Fruit fly (Drosophila melanogaster) whole organism, embryonic: ENCODE data around the gene cv-c.
A peak's percentile ranks its signal among the peaks of the same experiment; 100 is the strongest.

Experiments used
- Antp ChIP-seq: fragments of 200-800 bp; sonication (Bioruptor generic); optimal IDR thresholded peaks from 3 replicates; lab custom pipeline; 2016; ENCODE audit warnings: missing biosample characterization, missing genetic modification characterization
- Awh ChIP-seq: fragments of 200-800 bp; sonication (Bioruptor generic); IDR thresholded peaks from 2 replicates; pipeline ENCODE4, ENCODE4 v1.3.6; 2022; ENCODE audit warnings: missing biosample characterization, missing genetic modification characterization
- Blimp-1 ChIP-seq: fragments of 200-800 bp; sonication (Bioruptor generic); optimal IDR thresholded peaks from 3 replicates; lab custom pipeline; 2018; ENCODE audit warnings: missing biosample characterization, missing genetic modification characterization, mild to moderate bottlenecking, moderate library complexity, missing genetic modification reagents
- CG10147 ChIP-seq: fragments of 200-800 bp; sonication (Bioruptor generic); optimal IDR thresholded peaks from 2 replicates; lab custom pipeline; 2019; ENCODE audit warnings: missing biosample characterization, mild to moderate bottlenecking, missing genetic modification characterization, moderate library complexity
- CG10267 ChIP-seq: fragments of 200-800 bp; sonication (Bioruptor generic); optimal IDR thresholded peaks from 2 replicates; lab custom pipeline; 2018; ENCODE audit warnings: missing biosample characterization, mild to moderate bottlenecking, missing genetic modification characterization, moderate library complexity
- CG10462 ChIP-seq: fragments of 200-800 bp; sonication (Bioruptor generic); optimal IDR thresholded peaks from 2 replicates; lab custom pipeline; 2016; ENCODE audit warnings: missing biosample characterization, missing genetic modification characterization
- CG11456 ChIP-seq: fragments of 200-800 bp; sonication (Bioruptor generic); IDR thresholded peaks from 3 replicates; pipeline ENCODE4 v1.3.6; 2022; ENCODE audit warnings: missing biosample characterization, missing genetic modification characterization
- CG12104 ChIP-seq: fragments of 200-800 bp; sonication (Bioruptor generic); optimal IDR thresholded peaks from 3 replicates; lab custom pipeline; 2016; ENCODE audit warnings: missing biosample characterization, missing genetic modification characterization
- CG12219 ChIP-seq: fragments of 200-800 bp; sonication (Bioruptor generic); optimal IDR thresholded peaks from 3 replicates; lab custom pipeline; 2018; ENCODE audit warnings: missing biosample characterization, mild to moderate bottlenecking, missing genetic modification characterization
- CG12769 ChIP-seq: fragments of 200-800 bp; sonication (Bioruptor generic); optimal IDR thresholded peaks from 2 replicates; lab custom pipeline; 2019; ENCODE audit warnings: missing biosample characterization, mild to moderate bottlenecking, missing genetic modification characterization, moderate library complexity
- CG14014 ChIP-seq: fragments of 200-800 bp; sonication (Bioruptor generic); IDR thresholded peaks from 2 replicates; pipeline ENCODE4 v1.3.6; 2022; ENCODE audit warnings: missing biosample characterization, missing genetic modification characterization
- CG14710 ChIP-seq: fragments of 200-800 bp; sonication (Bioruptor generic); optimal IDR thresholded peaks from 3 replicates; lab custom pipeline; 2019; ENCODE audit warnings: missing biosample characterization, mild to moderate bottlenecking, missing genetic modification characterization, moderate library complexity
- CG14965 ChIP-seq: fragments of 200-800 bp; sonication (Bioruptor generic); optimal IDR thresholded peaks from 2 replicates; lab custom pipeline; 2016; ENCODE audit warnings: missing biosample characterization, missing genetic modification characterization, borderline replicate concordance
- CG15479 ChIP-seq: fragments of 200-800 bp; sonication (Bioruptor generic); optimal IDR thresholded peaks from 3 replicates; lab custom pipeline; 2019; ENCODE audit warnings: missing biosample characterization, mild to moderate bottlenecking, missing genetic modification characterization, moderate library complexity
- CG1792 ChIP-seq: fragments of 200-800 bp; sonication (Bioruptor generic); optimal IDR thresholded peaks from 2 replicates; lab custom pipeline; 2016; ENCODE audit warnings: missing biosample characterization, missing genetic modification characterization
- CG18599 ChIP-seq: fragments of 200-800 bp; sonication (Bioruptor generic); optimal IDR thresholded peaks from 3 replicates; lab custom pipeline; 2017; ENCODE audit warnings: missing biosample characterization, missing genetic modification characterization, mild to moderate bottlenecking, moderate library complexity, missing genetic modification reagents
- CG2129 ChIP-seq: fragments of 200-800 bp; sonication (Bioruptor generic); IDR thresholded peaks from 2 replicates; pipeline ENCODE4 v1.3.6; 2022; ENCODE audit warnings: missing biosample characterization, missing genetic modification characterization; ENCODE audit not compliant: partially characterized antibody
- CG2202 ChIP-seq: fragments of 200-800 bp; sonication (Bioruptor generic); optimal IDR thresholded peaks from 2 replicates; lab custom pipeline; 2018; ENCODE audit warnings: missing biosample characterization, mild to moderate bottlenecking, missing genetic modification characterization
- CG2889 ChIP-seq: fragments of 200-800 bp; sonication (Bioruptor generic); IDR thresholded peaks from 3 replicates; pipeline ENCODE4 v1.3.6; 2022; ENCODE audit warnings: missing biosample characterization, missing genetic modification characterization
- CG4404 ChIP-seq: fragments of 200-800 bp; sonication (Bioruptor generic); IDR thresholded peaks from 2 replicates; pipeline ENCODE4 v1.3.6; 2022; ENCODE audit warnings: missing biosample characterization, missing genetic modification characterization
- CG4424 ChIP-seq: fragments of 200-800 bp; sonication (Bioruptor generic); optimal IDR thresholded peaks from 3 replicates; lab custom pipeline; 2016; ENCODE audit warnings: missing biosample characterization, missing genetic modification characterization
- CG7987 ChIP-seq: fragments of 200-800 bp; sonication (Bioruptor generic); optimal IDR thresholded peaks from 2 replicates; lab custom pipeline; 2018; ENCODE audit warnings: missing biosample characterization, mild to moderate bottlenecking, missing genetic modification characterization, moderate library complexity
- CG8924 ChIP-seq: fragments of 200-800 bp; optimal IDR thresholded peaks from 3 replicates; lab custom pipeline; 2019; ENCODE audit warnings: missing biosample characterization, mild to moderate bottlenecking, missing genetic modification characterization, moderate library complexity
- Drgx ChIP-seq: fragments of 200-800 bp; sonication (Bioruptor generic); IDR thresholded peaks from 2 replicates; pipeline ENCODE4 v1.3.6; 2022; ENCODE audit warnings: missing biosample characterization, missing genetic modification characterization
- GATAe ChIP-seq: fragments of 200-800 bp; sonication (Bioruptor generic); conservative IDR thresholded peaks from 2 replicates; pipeline ENCODE4 v1.3.6; 2022; ENCODE audit warnings: missing biosample characterization, missing genetic modification characterization
- H2.0 ChIP-seq: fragments of 200-800 bp; sonication (Bioruptor generic); IDR thresholded peaks from 2 replicates; pipeline ENCODE4 v1.3.6; 2022; ENCODE audit warnings: missing biosample characterization, missing genetic modification characterization
- HmgD ChIP-seq: fragments of 200-800 bp; sonication (Bioruptor generic); optimal IDR thresholded peaks from 3 replicates; lab custom pipeline; 2016; ENCODE audit warnings: missing biosample characterization, missing genetic modification characterization
- MBD-R2 ChIP-seq: fragments of 200-800 bp; sonication (Bioruptor generic); IDR thresholded peaks from 2 replicates; pipeline ENCODE4 v1.3.6; 2022; ENCODE audit warnings: missing biosample characterization, missing genetic modification characterization
- Nf-YA ChIP-seq: fragments of 200-800 bp; sonication (Bioruptor generic); IDR thresholded peaks from 2 replicates; pipeline ENCODE4 v1.3.6; 2022; ENCODE audit warnings: missing biosample characterization, missing genetic modification characterization
- Oli ChIP-seq: fragments of 200-800 bp; sonication (Bioruptor generic); optimal IDR thresholded peaks from 2 replicates; lab custom pipeline; 2018; ENCODE audit warnings: missing biosample characterization, mild to moderate bottlenecking, missing genetic modification characterization, moderate library complexity
- Pdp1 ChIP-seq, 2 experiments: fragments of 200-800 bp; sonication (Bioruptor generic); optimal IDR thresholded peaks; 3 replicates each; lab custom pipeline; 2016; ENCODE audit warnings: missing biosample characterization in 2 of 2, missing genetic modification characterization in 2 of 2, mild to moderate bottlenecking in 1 of 2, moderate library complexity in 1 of 2
- cato ChIP-seq: fragments of 200-800 bp; sonication (Bioruptor generic); optimal IDR thresholded peaks from 2 replicates; lab custom pipeline; 2016; ENCODE audit warnings: missing biosample characterization, missing genetic modification characterization, borderline replicate concordance
- croc ChIP-seq: fragments of 200-800 bp; sonication (Bioruptor generic); conservative IDR thresholded peaks from 3 replicates; pipeline ENCODE4 v1.3.6; 2022; ENCODE audit warnings: missing biosample characterization, missing genetic modification characterization
- emc ChIP-seq: fragments of 200-800 bp; sonication (Bioruptor generic); optimal IDR thresholded peaks from 2 replicates; lab custom pipeline; 2016; ENCODE audit warnings: missing biosample characterization, missing genetic modification characterization
- eve ChIP-seq, 2 experiments: fragments of >200 bp; optimal IDR thresholded peaks; 2 replicates each; lab custom pipeline; 2017; ENCODE audit warnings: missing biosample characterization in 2 of 2, missing genetic modification characterization in 2 of 2
- exex ChIP-seq: fragments of 200-800 bp; sonication (Bioruptor generic); optimal IDR thresholded peaks from 4 replicates; lab custom pipeline; 2018; ENCODE audit warnings: missing biosample characterization, mild to moderate bottlenecking, missing genetic modification characterization, moderate library complexity
- gcm2 ChIP-seq: fragments of 200-800 bp; sonication (Bioruptor generic); optimal IDR thresholded peaks from 2 replicates; lab custom pipeline; 2016; ENCODE audit warnings: missing biosample characterization, missing genetic modification characterization
- gem ChIP-seq: fragments of 200-800 bp; sonication (Bioruptor generic); optimal IDR thresholded peaks from 2 replicates; lab custom pipeline; 2019; ENCODE audit warnings: missing biosample characterization, mild to moderate bottlenecking, missing genetic modification characterization, moderate library complexity
- ranshi ChIP-seq: fragments of 200-800 bp; sonication (Bioruptor generic); IDR thresholded peaks from 2 replicates; pipeline ENCODE4 v1.3.6; 2022; ENCODE audit warnings: missing biosample characterization, missing genetic modification characterization
- sd ChIP-seq: fragments of 200-800 bp; sonication (Bioruptor generic); optimal IDR thresholded peaks from 3 replicates; lab custom pipeline; 2018; ENCODE audit warnings: missing biosample characterization, mild to moderate bottlenecking, missing genetic modification characterization, moderate library complexity
- sens ChIP-seq: fragments of 200-800 bp; sonication (Bioruptor generic); peaks from one replicate; lab custom pipeline; 2016; ENCODE audit warnings: missing biosample characterization, missing genetic modification characterization
- sens-2 ChIP-seq: fragments of 200-800 bp; sonication (Bioruptor generic); IDR thresholded peaks from 2 replicates; pipeline ENCODE4 v1.3.6; 2022; ENCODE audit warnings: missing biosample characterization, missing genetic modification characterization
- shn ChIP-seq: fragments of 200-800 bp; sonication (Bioruptor generic); optimal IDR thresholded peaks from 3 replicates; lab custom pipeline; 2016; ENCODE audit warnings: missing biosample characterization, missing genetic modification characterization
- sob ChIP-seq: fragments of 200-800 bp; sonication (Bioruptor generic); IDR thresholded peaks from 2 replicates; pipeline ENCODE4 v1.3.6; 2022; ENCODE audit warnings: missing biosample characterization, missing genetic modification characterization
- twi ChIP-seq: fragments of 200-800 bp; optimal IDR thresholded peaks from 2 replicates; lab custom pipeline; 2019; ENCODE audit warnings: missing biosample characterization, mild to moderate bottlenecking, missing genetic modification characterization, moderate library complexity

The cv-c gene

DNA sequence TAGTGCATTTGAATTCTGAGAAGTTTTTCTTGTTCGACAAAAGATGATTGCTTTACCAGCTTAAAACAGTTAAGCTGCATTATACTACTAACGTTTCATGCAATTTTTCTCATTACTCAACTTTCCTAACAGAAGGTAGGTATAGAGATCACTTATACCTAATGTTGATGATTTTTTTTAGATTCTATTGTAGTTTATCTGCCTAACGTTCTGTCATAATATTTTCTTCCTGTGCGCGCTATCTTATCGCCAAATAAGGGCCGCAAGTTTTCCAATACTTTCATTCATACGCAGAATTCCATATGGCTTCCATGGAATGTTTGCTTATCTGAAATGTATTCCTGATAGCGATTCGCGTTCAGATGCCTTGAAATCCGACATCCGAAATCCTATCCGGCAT, 17.1 kb downstream of the cv-c start:
- TF ChIP-seq CG7987 (GFP tag; lab: Kevin White, UChicago), result no peak
- TF ChIP-seq Nf-YA (GFP tag; lab: Robert Waterston, UW), result no peak
- TF ChIP-seq exex, result peak; percentile 17
- no peak for TF ChIP-seq CG12219
- peak; percentile 68; the same call in 1 of the 2 replicates for TF ChIP-seq GATAe (GFP tag; lab: Robert Waterston, UW)
- TF ChIP-seq gem (tag; lab: Kevin White, UChicago), result no peak
- TF ChIP-seq Awh (GFP tag; lab: Robert Waterston, UW), result no peak
- no peak for TF ChIP-seq CG2889
- TF ChIP-seq CG18599 (GFP tag; lab: Kevin White, UChicago), result no peak
- TF ChIP-seq CG4424 (GFP tag; lab: Kevin White, UChicago), result no peak
- no peak for TF ChIP-seq twi (tag; lab: Kevin White, UChicago)
- no peak for TF ChIP-seq sob (GFP tag; lab: Robert Waterston, UW)
- TF ChIP-seq H2.0 (GFP tag; lab: Robert Waterston, UW), result no peak
- peak; percentile 87 for TF ChIP-seq sd (tag; lab: Kevin White, UChicago)
- no peak for TF ChIP-seq CG10147 (GFP tag; lab: Kevin White, UChicago)
- TF ChIP-seq CG1792 (GFP tag; lab: Kevin White, UChicago), result no peak
- no peak for TF ChIP-seq CG2202 (tag; lab: Kevin White, UChicago)
- TF ChIP-seq emc (GFP tag; lab: Kevin White, UChicago), result no peak
- no peak for TF ChIP-seq shn (GFP tag; lab: Kevin White, UChicago)
- no peak for TF ChIP-seq Antp (GFP tag; lab: Kevin White, UChicago)
- TF ChIP-seq, all 482 proteins: peak for 3

DNA sequence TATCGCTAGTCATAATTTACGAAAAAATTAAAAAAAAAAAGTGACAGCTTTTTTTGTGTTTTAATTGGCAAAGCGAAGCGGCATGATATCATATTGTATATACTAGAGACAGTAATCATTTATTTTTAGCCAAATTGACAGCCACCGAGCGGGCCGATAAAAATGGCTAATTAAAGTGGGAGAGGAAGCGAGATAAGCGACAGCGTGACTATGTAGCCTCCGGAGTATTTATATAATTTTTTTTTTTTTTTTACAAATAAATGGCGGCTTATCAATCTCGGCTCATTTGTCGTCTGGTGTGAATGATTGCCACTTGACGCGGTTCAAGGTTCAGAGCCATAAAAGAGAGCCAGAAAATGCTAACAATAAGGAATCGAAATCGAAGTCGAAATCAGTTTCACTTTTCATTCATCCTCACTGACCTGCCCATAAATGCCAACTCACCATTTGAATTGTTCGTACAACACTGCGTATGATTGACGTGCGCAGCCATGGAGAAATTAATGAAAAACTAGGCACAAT, 18.6 kb downstream of the cv-c start:
- TF ChIP-seq CG12104 (GFP tag; lab: Kevin White, UChicago) (no peak), CG2129 (no peak), exex (peak; percentile 65), Pdp1 (GFP tag; optimal IDR thresholded peaks at IDR 0.05; lab: Kevin White, UChicago) (peak in 1 of 2 experiments; percentile 7), Blimp-1 (GFP tag; lab: Kevin White, UChicago) (peak; percentile 33), eve (GFP tag; optimal IDR thresholded peaks at IDR 0.05; lab: Kevin White, UChicago) (peak in 1 of 2 experiments; percentile 5)
- TF ChIP-seq, all 482 proteins: peak for 4

dm6 chr3R:14462341-14462740, 19.2 kb downstream of the cv-c start:
- TF ChIP-seq CG11456 (GFP tag; lab: Robert Waterston, UW) (0 out of 3 replicates have a peak, but pooled peaks have one; percentile 9), MBD-R2 (GFP tag; lab: Robert Waterston, UW) (no peak), sens (GFP tag; lab: Kevin White, UChicago) (peak; percentile 24)
- TF ChIP-seq, all 482 proteins: peak for 2

DNA sequence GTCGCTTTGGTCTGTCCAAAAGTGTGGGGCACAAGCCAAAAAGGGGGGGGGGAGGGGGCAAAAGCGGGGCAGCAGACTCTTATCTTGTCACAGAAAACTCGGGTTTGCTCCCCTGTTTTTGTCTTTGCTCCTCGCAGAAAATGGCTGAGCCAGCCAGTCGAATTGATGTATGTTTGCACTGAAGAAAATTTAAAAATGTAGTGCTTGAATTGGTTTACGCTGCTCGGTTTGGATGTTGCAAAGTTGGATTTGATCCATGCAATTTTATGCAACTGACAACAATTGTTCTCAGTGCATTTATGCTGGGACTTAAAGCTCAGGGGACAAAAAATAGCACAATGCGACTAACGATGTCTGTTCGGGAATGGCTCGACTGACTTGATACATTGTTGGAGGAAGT, 21.2 kb downstream of the cv-c start:
- no peak for TF ChIP-seq CG4404
- TF ChIP-seq CG12769 (tag; lab: Kevin White, UChicago), result peak; percentile 6
- TF ChIP-seq sens-2 (GFP tag; lab: Robert Waterston, UW), result no peak
- 0 out of 2 replicates have a peak, but pooled peaks have one; percentile 22 for TF ChIP-seq Drgx (GFP tag; lab: Robert Waterston, UW)
- 0 out of 2 replicates have a peak, but pooled peaks have one; percentile 11 for TF ChIP-seq CG14014 (GFP tag; lab: Robert Waterston, UW)

- TF ChIP-seq CG2202 (tag; lab: Kevin White, UChicago), result no peak
- TF ChIP-seq Oli (tag; lab: Kevin White, UChicago), result no peak
- no peak for TF ChIP-seq CG15479 (GFP tag; lab: Kevin White, UChicago)
- no peak for TF ChIP-seq ranshi (GFP tag; lab: Robert Waterston, UW)
- TF ChIP-seq CG8924, result no peak
- no peak for TF ChIP-seq CG14965 (GFP tag; lab: Kevin White, UChicago)
- no peak for TF ChIP-seq CG10267 (tag; lab: Kevin White, UChicago)
- no peak for TF ChIP-seq gcm2 (GFP tag; lab: Kevin White, UChicago)
- no peak for TF ChIP-seq croc (GFP tag; lab: Robert Waterston, UW)
- TF ChIP-seq cato (GFP tag; lab: Kevin White, UChicago), result no peak
- TF ChIP-seq CG14710 (tag; lab: Kevin White, UChicago), result peak; percentile 4
- TF ChIP-seq CG10462 (GFP tag; lab: Kevin White, UChicago), result no peak
- TF ChIP-seq HmgD, result no peak
Observed at dm6 chr3R:14458448-14458847, 23.1 kb downstream of the cv-c start.
